Fruit fly (Drosophila melanogaster): ENCODE measurements around the gene Dus4.

Gene Dus4

dm6 chr2L:19058916-19059315 lies 4.2 kb upstream of the Dus4 start, which contains the start of gene Phlpp (continued):
- peak; percentile 11 for TF ChIP-seq Hsf (GFP tag; optimal IDR thresholded peaks at IDR 0.05)
- peak; percentile 23 for TF ChIP-seq Side (GFP tag; optimal IDR thresholded peaks at IDR 0.05)
- TF ChIP-seq ara (GFP tag; IDR thresholded peaks at IDR 0.05) = peak; percentile 75; the same call in 1 of the 2 replicates
- TF ChIP-seq CG10462 (GFP tag; optimal IDR thresholded peaks at IDR 0.05) = peak; percentile 7
- peak; percentile 42 for TF ChIP-seq bcd (GFP tag; optimal IDR thresholded peaks at IDR 0.05)
- TF ChIP-seq CG1024 (GFP tag; IDR thresholded peaks at IDR 0.05) = peak; percentile 69; the same call in 1 of the 2 replicates
- TF ChIP-seq CG12391 (tag; optimal IDR thresholded peaks at IDR 0.05) = peak; percentile 41
- TF ChIP-seq Nf-YA (GFP tag; IDR thresholded peaks at IDR 0.05) = peak; percentile 47; the same call in 1 of the 2 replicates
- TF ChIP-seq CG14965 (GFP tag; optimal IDR thresholded peaks at IDR 0.05; ENCODE audit: borderline replicate concordance) = no peak
- TF ChIP-seq CG6254 (GFP tag; optimal IDR thresholded peaks at IDR 0.05) = peak; percentile 68
- peak in 1 of 2 experiments; percentile 47 for TF ChIP-seq bsh (GFP tag; optimal IDR thresholded peaks at IDR 0.05)
- TF ChIP-seq ewg (GFP tag; optimal IDR thresholded peaks at IDR 0.05) = no peak
- TF ChIP-seq z (GFP tag; IDR thresholded peaks at IDR 0.05) = peak; percentile 57; the same call in 1 of the 3 replicates
- TF ChIP-seq tin (GFP tag; optimal IDR thresholded peaks at IDR 0.05) = peak; percentile 30
- TF ChIP-seq gcm (GFP tag; optimal IDR thresholded peaks at IDR 0.05) = peak; percentile 8
- TF ChIP-seq pros (GFP tag; optimal IDR thresholded peaks at IDR 0.05) = peak; percentile 45
- peak; percentile 83 for TF ChIP-seq CG18262 (tag; optimal IDR thresholded peaks at IDR 0.05)
- no peak for TF ChIP-seq CG8281 (tag; optimal IDR thresholded peaks at IDR 0.05)
- TF ChIP-seq peb (GFP tag; IDR thresholded peaks at IDR 0.05) = peak; percentile 47; the same call in 1 of the 2 replicates
- no peak for TF ChIP-seq gfzf (GFP tag; optimal IDR thresholded peaks at IDR 0.05)
- peak; percentile 60 for TF ChIP-seq CG15696 (tag; optimal IDR thresholded peaks at IDR 0.05)
- peak; percentile 36; the same call in 1 of the 2 replicates for TF ChIP-seq CG32772 (GFP tag; IDR thresholded peaks at IDR 0.05)
- no peak for TF ChIP-seq Hr78 (GFP tag; optimal IDR thresholded peaks at IDR 0.05)
- TF ChIP-seq Pdp1 (GFP tag; optimal IDR thresholded peaks at IDR 0.05) = peak in 1 of 2 experiments; percentile 58
- 0 out of 2 replicates have a peak, but pooled peaks have one; percentile 11 for TF ChIP-seq CG10321 (GFP tag; IDR thresholded peaks at IDR 0.05)
- TF ChIP-seq fd96Cb (tag; optimal IDR thresholded peaks at IDR 0.05) = peak; percentile 69
- TF ChIP-seq sna (GFP tag; IDR thresholded peaks at IDR 0.05; ENCODE audit: partially characterized antibody) = no peak
- peak; percentile 4 for TF ChIP-seq slp2 (GFP tag; optimal IDR thresholded peaks at IDR 0.05)
- peak; percentile 55 for TF ChIP-seq CG10366 (GFP tag; IDR thresholded peaks at IDR 0.05)
- no peak for TF ChIP-seq yki (optimal IDR thresholded peaks at IDR 0.05)
- peak; percentile 60 for TF ChIP-seq CG8388 (GFP tag; optimal IDR thresholded peaks at IDR 0.05)
- TF ChIP-seq H15 (GFP tag; IDR thresholded peaks at IDR 0.05) = peak; percentile 40; the same call in 1 of the 3 replicates
- TF ChIP-seq kay (GFP tag; optimal IDR thresholded peaks at IDR 0.05) = peak; percentile 29
- 0 out of 2 replicates have a peak, but pooled peaks have one; percentile 27 for TF ChIP-seq dati (GFP tag; IDR thresholded peaks at IDR 0.05)
- TF ChIP-seq CG4730 (GFP tag; IDR thresholded peaks at IDR 0.05) = peak; percentile 47; the same call in 1 of the 2 replicates
- TF ChIP-seq CG6813 (GFP tag; optimal IDR thresholded peaks at IDR 0.05) = peak; percentile 49
- no peak for TF ChIP-seq Sry-δ (GFP tag; optimal IDR thresholded peaks at IDR 0.05)
- peak; percentile 24; the same call in 1 of the 2 replicates for TF ChIP-seq seq (GFP tag; IDR thresholded peaks at IDR 0.05)
- TF ChIP-seq Med (GFP tag) = peak; percentile 60
- peak; percentile 28 for TF ChIP-seq en (GFP tag; optimal IDR thresholded peaks at IDR 0.05)
- peak; percentile 68 for TF ChIP-seq tgo (GFP tag; IDR thresholded peaks at IDR 0.05)
- TF ChIP-seq tup (GFP tag; optimal IDR thresholded peaks at IDR 0.05) = no peak
- peak; percentile 13 for TF ChIP-seq CG18619 (GFP tag; optimal IDR thresholded peaks at IDR 0.05)
- 0 out of 2 replicates have a peak, but pooled peaks have one; percentile 47 for TF ChIP-seq CG5953 (GFP tag; IDR thresholded peaks at IDR 0.05)
- TF ChIP-seq Hr3 (GFP tag; optimal IDR thresholded peaks at IDR 0.05) = peak; percentile 4
- TF ChIP-seq croc (GFP tag; conservative IDR thresholded peaks at IDR 0.05) = peak; percentile 59
- no peak for TF ChIP-seq HmgD (GFP tag; optimal IDR thresholded peaks at IDR 0.05)
- TF ChIP-seq ab (GFP tag; optimal IDR thresholded peaks at IDR 0.05) = no peak
- peak; percentile 27 for TF ChIP-seq Dip3 (GFP tag; optimal IDR thresholded peaks at IDR 0.05)
- TF ChIP-seq Ets65A (GFP tag) = peak; percentile 13

Measured in whole organism, embryonic.